Worm (Caenorhabditis elegans) whole organism, late embryonic: ENCODE results near the gene str-166.

Source experiments
- C38D4.7 ChIP-seq: fragments of 200-800 bp; sonication (Bioruptor generic); optimal IDR thresholded peaks from 2 replicates; lab custom pipeline; 2018; ENCODE audit warnings: mild to moderate bottlenecking, missing genetic modification characterization, moderate library complexity, missing compliant biosample characterization
- T23F11.4 ChIP-seq: fragments of 200-800 bp; sonication (Bioruptor generic); optimal IDR thresholded peaks from 2 replicates; lab custom pipeline; 2018; ENCODE audit warnings: mild to moderate bottlenecking, missing genetic modification characterization, missing compliant biosample characterization
- Y22D7AL.16 ChIP-seq: sonication (generic microtip); optimal IDR thresholded peaks from 2 replicates; lab custom pipeline; 2016; ENCODE audit warnings: missing genetic modification characterization, missing compliant biosample characterization
- ama-1 ChIP-seq: fragments of 150-350 bp; optimal IDR thresholded peaks from 2 replicates; lab custom pipeline; 2014
- mec-3 ChIP-seq: sonication (generic microtip); optimal IDR thresholded peaks from 2 replicates; lab custom pipeline; 2016; ENCODE audit warnings: borderline replicate concordance, missing genetic modification characterization, missing compliant biosample characterization
- nhr-232 ChIP-seq: sonication (generic microtip); optimal IDR thresholded peaks from 2 replicates; lab custom pipeline; 2016; ENCODE audit warnings: missing genetic modification characterization, missing compliant biosample characterization
- odd-2 ChIP-seq: sonication (generic microtip); optimal IDR thresholded peaks from 2 replicates; lab custom pipeline; 2017; ENCODE audit warnings: antibody characterized with exemption, mild to moderate bottlenecking, missing genetic modification characterization, missing compliant biosample characterization
- pqm-1 ChIP-seq: sonication (generic microtip); optimal IDR thresholded peaks from 2 replicates; lab custom pipeline; 2016; ENCODE audit warnings: missing genetic modification characterization, missing compliant biosample characterization
- tbx-2 ChIP-seq: sonication (generic microtip); optimal IDR thresholded peaks from 2 replicates; lab custom pipeline; 2016; ENCODE audit warnings: missing genetic modification characterization, missing compliant biosample characterization
- tbx-7 ChIP-seq: sonication (generic microtip); optimal IDR thresholded peaks from 2 replicates; lab custom pipeline; 2016; ENCODE audit warnings: missing genotype, missing genetic modification characterization, missing compliant biosample characterization
- unc-86 ChIP-seq: sonication (generic microtip); optimal IDR thresholded peaks from 2 replicates; lab custom pipeline; 2016; ENCODE audit warnings: missing genetic modification characterization, missing compliant biosample characterization
- zip-5 ChIP-seq: sonication (generic microtip); optimal IDR thresholded peaks from 2 replicates; lab custom pipeline; 2016; ENCODE audit warnings: missing genetic modification characterization, missing compliant biosample characterization

DNA sequence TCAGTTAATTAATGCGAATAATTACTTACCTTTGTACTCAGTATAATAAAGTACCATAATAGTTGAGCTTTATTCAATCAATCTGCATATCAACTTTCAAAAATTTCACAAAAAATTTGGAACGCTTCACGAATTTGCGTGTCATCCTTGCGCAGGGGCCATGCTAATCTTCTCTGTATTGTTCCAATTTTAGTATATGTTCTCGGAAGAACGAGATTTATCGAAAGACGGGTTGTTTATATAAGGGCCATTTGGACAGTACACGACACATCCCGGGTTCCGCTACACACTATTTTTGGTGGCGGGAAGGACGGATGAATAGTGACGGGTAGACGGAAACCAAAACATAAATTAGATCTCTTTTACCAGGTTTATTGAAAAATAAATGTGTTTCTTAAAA lies 19.6 kb upstream of the str-166 start:
- no peak for TF ChIP-seq zip-5 (tag; lab: Kevin White, UChicago)
- TF ChIP-seq ama-1, result no peak
- TF ChIP-seq Y22D7AL.16 (tag; lab: Kevin White, UChicago), result no peak
- no peak for TF ChIP-seq mec-3 (tag; lab: Kevin White, UChicago)
- TF ChIP-seq unc-86 (tag; lab: Kevin White, UChicago), result no peak
- TF ChIP-seq nhr-232 (tag; lab: Kevin White, UChicago), result no peak
- no peak for TF ChIP-seq tbx-2
- TF ChIP-seq pqm-1, result no peak
- TF ChIP-seq tbx-7 (tag; lab: Kevin White, UChicago), result no peak
- TF ChIP-seq T23F11.4, result no peak
- no peak for TF ChIP-seq C38D4.7 (GFP tag; lab: Kevin White, UChicago)
- no peak for TF ChIP-seq odd-2 (tag; lab: Kevin White, UChicago)
